Fruit fly (Drosophila melanogaster): Measurements from ENCODE around the gene unc-13-4A.

Gene unc-13-4A

DNA sequence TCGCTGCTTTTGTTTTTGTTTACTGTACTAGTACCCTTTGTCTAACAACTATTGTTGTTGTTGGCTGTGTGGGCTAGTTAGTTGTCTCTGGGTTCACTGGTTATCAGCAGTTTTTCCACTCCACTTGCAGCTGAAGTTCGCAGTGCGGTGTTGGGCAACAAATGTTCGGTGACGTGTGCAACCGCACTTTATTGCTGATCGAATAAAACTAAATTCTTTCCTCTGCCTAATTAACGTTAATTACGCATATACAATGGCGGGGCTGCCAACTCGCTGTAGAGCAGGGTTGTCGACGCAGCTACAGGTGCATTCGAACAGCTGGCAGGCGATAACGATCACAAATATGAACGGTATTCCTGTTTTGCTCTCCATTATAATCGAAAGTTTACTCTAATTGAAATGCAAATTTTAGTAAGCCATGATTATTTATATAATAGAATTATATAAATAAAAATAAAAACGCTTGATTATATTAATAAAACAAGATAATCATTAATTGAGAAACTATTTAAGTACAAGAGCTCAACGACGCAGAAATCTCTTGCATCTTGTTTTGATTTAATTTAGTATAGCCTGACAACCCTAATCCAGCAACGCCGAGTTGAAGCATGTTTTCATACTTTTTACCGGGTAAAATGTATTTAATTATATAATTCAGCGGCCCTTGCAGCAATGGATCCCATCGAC, 16.0 kb upstream of the unc-13-4A start, which contains the start of the genes mrva, CG42307 and mus312 (continued):
- TF ChIP-seq Poxn (GFP tag; IDR thresholded peaks at IDR 0.05) (peak; percentile 27; the same call in 1 of the 2 replicates), CG9609 (GFP tag; optimal IDR thresholded peaks at IDR 0.05) (no peak), bsh (GFP tag; optimal IDR thresholded peaks at IDR 0.05) (peak in 1 of 2 experiments; percentile 92), pita (GFP tag; optimal IDR thresholded peaks at IDR 0.05) (no peak), CG10147 (GFP tag; optimal IDR thresholded peaks at IDR 0.05) (peak; percentile 91), CG16863 (GFP tag; optimal IDR thresholded peaks at IDR 0.05) (no peak), Atf6 (GFP tag; IDR thresholded peaks at IDR 0.05) (peak; percentile 69), CG14441 (GFP tag; IDR thresholded peaks at IDR 0.05) (peak; percentile 69), da (GFP tag; optimal IDR thresholded peaks at IDR 0.05) (no peak), CG12155 (GFP tag; optimal IDR thresholded peaks at IDR 0.05) (peak; percentile 93), ase (GFP tag; IDR thresholded peaks at IDR 0.05) (peak; percentile 64; the same call in 2 of the 3 replicates), CG30431 (GFP tag; optimal IDR thresholded peaks at IDR 0.05) (peak; percentile 56), CG30403 (GFP tag; optimal IDR thresholded peaks at IDR 0.05) (peak; percentile 84), dysf (GFP tag; IDR thresholded peaks at IDR 0.05) (peak; percentile 87), CG6689 (GFP tag; IDR thresholded peaks at IDR 0.05) (peak; percentile 91), ab (GFP tag; optimal IDR thresholded peaks at IDR 0.05) (peak; percentile 33), CG6654 (GFP tag; optimal IDR thresholded peaks at IDR 0.05) (no peak), CG8290 (GFP tag; optimal IDR thresholded peaks at IDR 0.05) (peak; percentile 66), CG8290 (tag; optimal IDR thresholded peaks at IDR 0.05) (no peak), CG10366 (GFP tag; IDR thresholded peaks at IDR 0.05) (peak; percentile 77), eyg (GFP tag; optimal IDR thresholded peaks at IDR 0.05) (no peak), sc (optimal IDR thresholded peaks at IDR 0.05) (no peak), sc (GFP tag; optimal IDR thresholded peaks at IDR 0.05) (no peak), Hey (tag; optimal IDR thresholded peaks at IDR 0.05) (no peak), ftz-f1 (GFP tag; optimal IDR thresholded peaks at IDR 0.05) (no peak), exex (tag; optimal IDR thresholded peaks at IDR 0.05) (peak; percentile 93), cas (GFP tag; IDR thresholded peaks at IDR 0.05) (peak; percentile 49; the same call in 1 of the 2 replicates), CG12236 (GFP tag; optimal IDR thresholded peaks at IDR 0.05) (no peak), trh (GFP tag; optimal IDR thresholded peaks at IDR 0.05) (peak; percentile 32), HLH4C (GFP tag; IDR thresholded peaks at IDR 0.05; ENCODE audit: partially characterized antibody) (peak; percentile 32; the same call in 1 of the 3 replicates), luna (GFP tag; optimal IDR thresholded peaks at IDR 0.05) (no peak), Dref (GFP tag; IDR thresholded peaks at IDR 0.05) (peak; percentile 66), bigmax (GFP tag; optimal IDR thresholded peaks at IDR 0.05) (no peak), dati (GFP tag; IDR thresholded peaks at IDR 0.05) (no peak), CG17328 (GFP tag; IDR thresholded peaks at IDR 0.05) (peak; percentile 79), tup (GFP tag; optimal IDR thresholded peaks at IDR 0.05) (peak; percentile 42), Nf-YC (tag; optimal IDR thresholded peaks at IDR 0.05) (peak; percentile 91), CG7372 (GFP tag; IDR thresholded peaks at IDR 0.05) (peak; percentile 72), gcm2 (GFP tag; optimal IDR thresholded peaks at IDR 0.05) (no peak), Hand (GFP tag; optimal IDR thresholded peaks at IDR 0.05) (peak; percentile 74), Ssrp (tag; optimal IDR thresholded peaks at IDR 0.05) (peak; percentile 93), fd96Cb (tag; optimal IDR thresholded peaks at IDR 0.05) (peak; percentile 85), CG1024 (GFP tag; IDR thresholded peaks at IDR 0.05) (no peak), Aef1 (GFP tag; IDR thresholded peaks at IDR 0.05) (peak; percentile 76), Blimp-1 (GFP tag; optimal IDR thresholded peaks at IDR 0.05) (peak; percentile 90), pum (GFP tag; optimal IDR thresholded peaks at IDR 0.05) (peak; percentile 45), Stat92E (GFP tag; optimal IDR thresholded peaks at IDR 0.05) (peak in 1 of 3 experiments; percentile 36), lab (GFP tag; optimal IDR thresholded peaks at IDR 0.05) (peak; percentile 90), CG18764 (GFP tag; optimal IDR thresholded peaks at IDR 0.05) (peak; percentile 83), Gsc (GFP tag; IDR thresholded peaks at IDR 0.05) (0 out of 2 replicates have a peak, but pooled peaks have one; percentile 31)
